Worm (Caenorhabditis elegans): ENCODE measurements around the gene endu-2.

ce11 chrX:8270971-8271553 is 29.0 kb downstream of the endu-2 start, which contains the start of gene cutl-29:
- no peak for TF ChIP-seq ztf-11 (tag; optimal IDR thresholded peaks at IDR 0.05)
- TF ChIP-seq lin-32 (GFP tag; optimal IDR thresholded peaks at IDR 0.05), result no peak
- TF ChIP-seq nhr-76 (tag; optimal IDR thresholded peaks at IDR 0.05), result no peak
- TF ChIP-seq nhr-12 (tag; optimal IDR thresholded peaks at IDR 0.05), result no peak
- no peak for TF ChIP-seq ceh-43 (GFP tag; optimal IDR thresholded peaks at IDR 0.05)
- no peak for TF ChIP-seq ces-1 (GFP tag; optimal IDR thresholded peaks at IDR 0.05)
- TF ChIP-seq bed-3 (GFP tag; optimal IDR thresholded peaks at IDR 0.05), result no peak
- no peak for TF ChIP-seq lsy-2 (tag; optimal IDR thresholded peaks at IDR 0.05)
- TF ChIP-seq nhr-237 (tag; optimal IDR thresholded peaks at IDR 0.05), result no peak
- no peak for TF ChIP-seq elt-1 (tag; optimal IDR thresholded peaks at IDR 0.05; ENCODE audit: borderline replicate concordance, insufficient read depth)

Data from whole organism, mixed stage, embryonic.